Fruit fly (Drosophila melanogaster): Measurements from ENCODE around the gene CG5439.

Gene CG5439

DNA sequence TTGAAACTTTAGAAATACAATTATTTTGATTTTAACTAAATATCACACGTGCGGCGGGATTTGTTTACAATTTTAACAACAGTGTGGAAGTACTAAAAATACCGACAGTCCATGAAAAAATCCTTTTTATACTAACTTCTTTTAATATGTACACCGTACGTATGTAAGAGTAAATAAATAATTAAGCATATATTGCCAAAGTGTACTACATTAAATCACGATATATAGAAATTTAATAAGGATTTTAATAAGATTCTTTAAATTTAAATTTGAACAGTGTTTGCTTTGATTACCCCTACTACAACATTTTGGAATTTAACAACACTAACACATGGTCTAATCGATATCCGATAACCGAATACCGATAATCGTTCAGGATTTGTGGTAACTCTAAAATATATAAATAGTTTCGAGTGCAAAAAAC lies 45.3 kb downstream of the CG5439 start, which contains the start of the genes Ski6 and CG16812 (continued):
- TF ChIP-seq Atf6 (GFP tag; IDR thresholded peaks at IDR 0.05), result peak; percentile 66
- no peak for TF ChIP-seq schlank (tag; optimal IDR thresholded peaks at IDR 0.05)
- TF ChIP-seq mam (GFP tag; optimal IDR thresholded peaks at IDR 0.05), result no peak
- peak; percentile 30 for TF ChIP-seq Dip3 (GFP tag; optimal IDR thresholded peaks at IDR 0.05)
- no peak for TF ChIP-seq pan (optimal IDR thresholded peaks at IDR 0.05)
- TF ChIP-seq pan (GFP tag; optimal IDR thresholded peaks at IDR 0.05 in 1 of 2, IDR thresholded peaks at IDR 0.05 in 1 of 2), result peak in 1 of 2 experiments; percentile 67
- TF ChIP-seq Max (GFP tag; optimal IDR thresholded peaks at IDR 0.05), result peak; percentile 75
- no peak; the same call in 1 of the 2 replicates for TF ChIP-seq CG14667 (GFP tag; IDR thresholded peaks at IDR 0.05)
- TF ChIP-seq Rfx (GFP tag; IDR thresholded peaks at IDR 0.05), result peak; percentile 73
- TF ChIP-seq prd (optimal IDR thresholded peaks at IDR 0.05), result no peak
- TF ChIP-seq prd (GFP tag; IDR thresholded peaks at IDR 0.05), result peak; percentile 76
- TF ChIP-seq danr (GFP tag; IDR thresholded peaks at IDR 0.05), result peak; percentile 16; the same call in 1 of the 2 replicates
- TF ChIP-seq CG1233 (GFP tag; optimal IDR thresholded peaks at IDR 0.05), result peak; percentile 25
- no peak for TF ChIP-seq Doc2 (GFP tag; IDR thresholded peaks at IDR 0.05)
- peak; percentile 34 for TF ChIP-seq CG12104 (GFP tag; optimal IDR thresholded peaks at IDR 0.05)
- TF ChIP-seq sug (tag; optimal IDR thresholded peaks at IDR 0.05), result no peak
- TF ChIP-seq Dip2 (GFP tag; IDR thresholded peaks at IDR 0.05), result no peak
- peak; percentile 60 for TF ChIP-seq CG12942 (GFP tag; optimal IDR thresholded peaks at IDR 0.05)
- TF ChIP-seq CG16813 (GFP tag; IDR thresholded peaks at IDR 0.05; ENCODE audit: partially characterized antibody), result peak; percentile 63; the same call in 2 of the 3 replicates
- peak; percentile 42; the same call in 2 of the 3 replicates for TF ChIP-seq CG14050 (GFP tag; IDR thresholded peaks at IDR 0.05)
- TF ChIP-seq al (GFP tag; IDR thresholded peaks at IDR 0.05), result peak; percentile 58
- peak; percentile 68 for TF ChIP-seq gcm (GFP tag; optimal IDR thresholded peaks at IDR 0.05)
- TF ChIP-seq ranshi (GFP tag; IDR thresholded peaks at IDR 0.05), result peak; percentile 64
- peak; percentile 89 for TF ChIP-seq gem (tag; optimal IDR thresholded peaks at IDR 0.05)
- TF ChIP-seq pzg (GFP tag; optimal IDR thresholded peaks at IDR 0.05), result peak; percentile 61
- 0 out of 2 replicates have a peak, but pooled peaks have one; percentile 12 for TF ChIP-seq peb (GFP tag; IDR thresholded peaks at IDR 0.05)
- peak; percentile 77 for TF ChIP-seq slbo (GFP tag; IDR thresholded peaks at IDR 0.05)
- TF ChIP-seq Trl (optimal IDR thresholded peaks at IDR 0.05), result no peak
- TF ChIP-seq Trl (GFP tag; optimal IDR thresholded peaks at IDR 0.05), result peak; percentile 10
- TF ChIP-seq Stat92E (GFP tag; optimal IDR thresholded peaks at IDR 0.05), result peak in 1 of 3 experiments; percentile 8
- TF ChIP-seq Usf (GFP tag; optimal IDR thresholded peaks at IDR 0.05), result no peak
- TF ChIP-seq Scr (GFP tag; IDR thresholded peaks at IDR 0.05; ENCODE audit: partially characterized antibody), result 0 out of 2 replicates have a peak, but pooled peaks have one; percentile 37
- no peak for TF ChIP-seq Neu2 (GFP tag; optimal IDR thresholded peaks at IDR 0.05; ENCODE audit: borderline replicate concordance)
- TF ChIP-seq CG5953 (GFP tag; IDR thresholded peaks at IDR 0.05), result no peak
- no peak for TF ChIP-seq CG4730 (GFP tag; IDR thresholded peaks at IDR 0.05)
- peak; percentile 52 for TF ChIP-seq oc (tag; optimal IDR thresholded peaks at IDR 0.05)
- TF ChIP-seq Dref (GFP tag; IDR thresholded peaks at IDR 0.05), result peak; percentile 76
- peak; percentile 63 for TF ChIP-seq CG4424 (GFP tag; optimal IDR thresholded peaks at IDR 0.05)
- TF ChIP-seq CG9609 (GFP tag; optimal IDR thresholded peaks at IDR 0.05), result no peak
- no peak for TF ChIP-seq crol (GFP tag; IDR thresholded peaks at IDR 0.05)
- peak; percentile 77 for TF ChIP-seq Ptx1 (GFP tag; IDR thresholded peaks at IDR 0.05)
- TF ChIP-seq amos (GFP tag; IDR thresholded peaks at IDR 0.05; ENCODE audit: partially characterized antibody), result peak; percentile 16; the same call in 1 of the 2 replicates
- TF ChIP-seq CG31224 (GFP tag; IDR thresholded peaks at IDR 0.05), result 0 out of 2 replicates have a peak, but pooled peaks have one; percentile 10
- peak; percentile 52 for TF ChIP-seq Bteb2 (GFP tag; optimal IDR thresholded peaks at IDR 0.05)
- peak; percentile 66 for TF ChIP-seq CrebB (tag; optimal IDR thresholded peaks at IDR 0.05)
- peak; percentile 73 for TF ChIP-seq cas (GFP tag; IDR thresholded peaks at IDR 0.05)
- TF ChIP-seq CG11247 (GFP tag; IDR thresholded peaks at IDR 0.05), result peak; percentile 52; the same call in 1 of the 2 replicates
- TF ChIP-seq klu (GFP tag; IDR thresholded peaks at IDR 0.05), result peak; percentile 8; the same call in 1 of the 2 replicates
- TF ChIP-seq aop (GFP tag; IDR thresholded peaks at IDR 0.05), result no peak
- TF ChIP-seq tup (GFP tag; optimal IDR thresholded peaks at IDR 0.05), result no peak
- TF ChIP-seq CG2202 (tag; optimal IDR thresholded peaks at IDR 0.05), result peak; percentile 43
- TF ChIP-seq vvl (GFP tag; IDR thresholded peaks at IDR 0.05), result peak; percentile 84
